Fruit fly (Drosophila melanogaster) whole organism: Measurements from ENCODE around the gene Fpgs1.

Experiments used
- CG8478 ChIP-seq: fragments of >200 bp; optimal IDR thresholded peaks from 2 replicates; lab custom pipeline; 2018; ENCODE audit warnings: inconsistent platforms
- Dll ChIP-seq: fragments of >200 bp; optimal IDR thresholded peaks from 2 replicates; lab custom pipeline; 2017
- EcR ChIP-seq, 2 experiments: fragments of >200 bp; optimal IDR thresholded peaks; 2 replicates each; lab custom pipeline; 2017; ENCODE audit warnings: missing biosample characterization in 2 of 2, missing genetic modification characterization in 2 of 2, missing genetic modification reagents in 2 of 2
- psq ChIP-seq: fragments of >200 bp; optimal IDR thresholded peaks from 2 replicates; lab custom pipeline; 2017

DNA sequence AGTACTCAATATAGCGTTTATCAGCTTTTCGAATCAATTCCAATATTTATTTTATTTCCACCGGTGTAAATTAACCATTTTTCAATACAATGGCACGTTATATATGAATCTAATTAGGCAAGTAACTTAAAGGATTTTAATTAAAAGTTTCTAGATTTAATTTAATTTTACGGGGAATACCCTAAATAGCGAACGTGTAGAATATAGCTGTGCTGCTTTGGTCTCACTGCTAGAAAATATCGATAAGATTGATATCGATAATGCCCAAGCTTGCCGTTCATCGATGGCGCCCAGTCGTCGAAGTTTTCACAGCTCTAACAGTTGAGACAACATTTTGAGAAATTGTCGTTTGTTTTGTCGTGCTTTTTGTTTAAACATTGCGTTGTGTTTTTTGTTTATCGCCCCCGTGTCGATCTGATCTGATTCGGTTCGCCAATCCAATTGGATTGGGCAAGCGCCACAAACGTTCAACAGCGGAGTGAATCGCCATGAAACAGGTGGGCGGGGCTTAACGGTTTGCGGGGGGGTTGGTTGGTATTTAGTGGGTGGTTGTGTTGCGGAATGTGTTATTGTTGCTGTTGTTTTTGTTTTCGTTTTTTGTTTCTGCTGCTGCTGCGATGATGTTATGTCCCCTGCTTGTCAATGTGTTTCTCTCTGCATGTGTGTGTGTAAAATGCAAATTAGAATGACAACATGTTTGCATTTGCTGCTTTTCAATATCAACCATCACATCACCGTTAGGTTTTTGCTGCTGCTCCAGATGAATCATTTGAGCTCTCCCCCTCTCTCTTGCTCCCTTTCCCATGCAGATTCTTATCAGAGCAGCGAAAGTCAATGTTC, 19.9 kb downstream of the Fpgs1 start, which contains the start of gene Tomosyn:
- TF ChIP-seq CG8478 (no peak), psq (no peak), EcR (GFP tag; optimal IDR thresholded peaks at IDR 0.05; lab: Kevin White, UChicago) (no peak), Dll (lab: Kevin White, UChicago) (no peak)
